Worm (Caenorhabditis elegans): ENCODE results near the gene cul-4.

ce11 chrII:7299042-7299441 is 2.9 kb upstream of the cul-4 start, which contains the start of gene C30G12.1:
- TF ChIP-seq elt-2 (tag; optimal IDR thresholded peaks at IDR 0.05) (no peak), ceh-18 (tag; optimal IDR thresholded peaks at IDR 0.05) (no peak), pat-9 (tag; optimal IDR thresholded peaks at IDR 0.05) (no peak), rnt-1 (tag; optimal IDR thresholded peaks at IDR 0.05) (no peak), nfya-1 (tag; optimal IDR thresholded peaks at IDR 0.05) (no peak), che-1 (tag; optimal IDR thresholded peaks at IDR 0.05) (no peak), ama-1 (optimal IDR thresholded peaks at IDR 0.05) (no peak), hlh-30 (tag; optimal IDR thresholded peaks at IDR 0.05; ENCODE audit: insufficient read depth) (no peak), ets-4 (tag; optimal IDR thresholded peaks at IDR 0.05) (no peak), pqm-1 (tag; optimal IDR thresholded peaks at IDR 0.05) (no peak), pros-1 (tag; optimal IDR thresholded peaks at IDR 0.05) (no peak)
